Fruit fly (Drosophila melanogaster) S2 (cell line): ENCODE results near the gene CG31800.

ENCODE experiments used
- CG8478 ChIP-seq: fragments of >200 bp; optimal IDR thresholded peaks from 2 replicates; lab custom pipeline; 2018
- CTCF ChIP-seq, 2 experiments: fragments of >200 bp; optimal IDR thresholded peaks; 2 replicates each; lab custom pipeline; 2018

DNA sequence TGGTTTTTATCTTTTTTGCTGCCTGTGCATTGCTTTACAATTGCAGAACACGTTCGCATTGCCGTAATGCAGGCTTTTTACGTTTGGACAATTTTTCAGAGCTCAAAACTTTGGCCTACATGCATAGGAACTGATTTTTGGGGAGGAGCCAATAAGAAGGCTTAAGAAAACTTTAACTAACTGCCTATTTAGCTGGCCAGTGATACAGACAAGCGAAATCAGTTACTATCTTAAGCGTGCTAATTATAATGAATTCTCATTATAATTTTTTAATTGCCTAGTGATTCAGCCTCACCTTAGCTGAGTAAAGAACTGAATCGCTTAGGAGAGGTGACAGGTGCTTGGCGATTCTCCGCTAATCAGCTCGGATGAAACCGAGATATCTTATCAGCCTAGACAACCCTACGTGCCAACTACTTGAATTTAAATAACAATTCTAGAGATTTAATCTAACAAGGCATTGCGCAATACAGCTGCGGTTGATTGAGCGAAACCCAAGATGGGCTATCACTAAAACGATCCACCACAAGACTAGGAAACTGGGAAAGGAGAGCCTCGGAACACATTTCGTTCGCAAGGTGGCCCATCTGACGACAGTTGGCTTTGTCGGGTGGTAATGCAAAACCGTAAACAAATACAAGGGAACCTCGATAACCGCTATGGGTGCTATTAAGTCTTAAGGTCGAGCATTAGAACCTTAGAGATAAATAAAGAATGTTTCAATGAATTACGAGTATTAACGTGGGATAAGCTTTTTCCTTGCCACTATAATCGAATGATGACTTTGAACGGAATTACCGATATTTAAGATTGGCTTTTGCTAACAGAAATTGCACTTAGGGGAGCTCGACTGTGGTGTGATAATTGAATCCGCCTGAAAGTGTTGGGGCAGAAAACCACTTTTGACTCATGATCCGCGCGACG is 48.9 kb downstream of the CG31800 start:
- TF ChIP-seq CG8478 (no peak), CTCF (optimal IDR thresholded peaks at IDR 0.05; lab: Kevin White, UChicago) (no peak)
